Fruit fly (Drosophila melanogaster) whole organism, embryonic: Measurements from ENCODE around the gene CG8142.

Source experiments
- Adf1 ChIP-seq: fragments of 200-800 bp; sonication (Bioruptor generic); IDR thresholded peaks from 2 replicates; pipeline ENCODE4 v1.3.6; 2022; ENCODE audit warnings: missing biosample characterization, missing genetic modification characterization
- Asciz ChIP-seq: fragments of 200-800 bp; sonication (Bioruptor generic); optimal IDR thresholded peaks from 2 replicates; lab custom pipeline; 2017; ENCODE audit warnings: missing biosample characterization, mild to moderate bottlenecking, missing genetic modification characterization, missing genetic modification reagents
- Atf3 ChIP-seq: fragments of 200-800 bp; sonication (Bioruptor generic); optimal IDR thresholded peaks from 3 replicates; lab custom pipeline; 2016; ENCODE audit warnings: missing biosample characterization, missing genetic modification characterization
- BtbVII ChIP-seq: fragments of 200-800 bp; sonication (Bioruptor generic); optimal IDR thresholded peaks from 3 replicates; lab custom pipeline; 2017; ENCODE audit warnings: missing biosample characterization, mild to moderate bottlenecking, missing genetic modification characterization
- Bteb2 ChIP-seq: fragments of 200-800 bp; sonication (Bioruptor generic); optimal IDR thresholded peaks from 2 replicates; lab custom pipeline; 2016; ENCODE audit warnings: missing biosample characterization, missing genetic modification characterization
- CG10431 ChIP-seq: fragments of 200-800 bp; sonication (Bioruptor generic); optimal IDR thresholded peaks from 3 replicates; lab custom pipeline; 2018; ENCODE audit warnings: missing biosample characterization, mild to moderate bottlenecking, missing genetic modification characterization
- CG10462 ChIP-seq: fragments of 200-800 bp; sonication (Bioruptor generic); optimal IDR thresholded peaks from 2 replicates; lab custom pipeline; 2016; ENCODE audit warnings: missing biosample characterization, missing genetic modification characterization
- CG12236 ChIP-seq: fragments of 200-800 bp; sonication (Bioruptor generic); optimal IDR thresholded peaks from 2 replicates; lab custom pipeline; 2016; ENCODE audit warnings: missing biosample characterization, missing genetic modification characterization
- CG12769 ChIP-seq: fragments of 200-800 bp; sonication (Bioruptor generic); optimal IDR thresholded peaks from 2 replicates; lab custom pipeline; 2019; ENCODE audit warnings: missing biosample characterization, mild to moderate bottlenecking, missing genetic modification characterization, moderate library complexity
- CG12942 ChIP-seq: fragments of 200-800 bp; sonication (Bioruptor generic); optimal IDR thresholded peaks from 3 replicates; lab custom pipeline; 2016; ENCODE audit warnings: missing biosample characterization, missing genetic modification characterization
- CG14441 ChIP-seq: fragments of 200-800 bp; sonication (Bioruptor generic); IDR thresholded peaks from 2 replicates; pipeline ENCODE4 v1.3.6; 2022; ENCODE audit warnings: missing biosample characterization, missing genetic modification characterization
- CG15269 ChIP-seq: fragments of 200-800 bp; sonication (Bioruptor generic); optimal IDR thresholded peaks from 2 replicates; lab custom pipeline; 2018; ENCODE audit warnings: missing biosample characterization, mild to moderate bottlenecking, missing genetic modification characterization, moderate library complexity
- CG1647 ChIP-seq: fragments of 200-800 bp; sonication (Bioruptor generic); optimal IDR thresholded peaks from 3 replicates; lab custom pipeline; 2016; ENCODE audit warnings: missing biosample characterization, missing genetic modification characterization
- CG1792 ChIP-seq: fragments of 200-800 bp; sonication (Bioruptor generic); optimal IDR thresholded peaks from 2 replicates; lab custom pipeline; 2016; ENCODE audit warnings: missing biosample characterization, missing genetic modification characterization
- CG18262 ChIP-seq: fragments of 200-800 bp; optimal IDR thresholded peaks from 3 replicates; lab custom pipeline; 2019; ENCODE audit warnings: missing biosample characterization, mild to moderate bottlenecking, missing genetic modification characterization, moderate library complexity
- CG2129 ChIP-seq: fragments of 200-800 bp; sonication (Bioruptor generic); IDR thresholded peaks from 2 replicates; pipeline ENCODE4 v1.3.6; 2022; ENCODE audit warnings: missing biosample characterization, missing genetic modification characterization; ENCODE audit not compliant: partially characterized antibody
- CG34376 ChIP-seq: fragments of 200-800 bp; sonication (Bioruptor generic); optimal IDR thresholded peaks from 2 replicates; lab custom pipeline; 2018; ENCODE audit warnings: missing biosample characterization, mild to moderate bottlenecking, missing genetic modification characterization
- CG3995 ChIP-seq: fragments of 200-800 bp; sonication (Bioruptor generic); optimal IDR thresholded peaks from 3 replicates; lab custom pipeline; 2016; ENCODE audit warnings: missing biosample characterization, missing genetic modification characterization
- CG42726 ChIP-seq: fragments of 200-800 bp; sonication (Bioruptor generic); IDR thresholded peaks from 2 replicates; pipeline ENCODE4 v1.3.6; 2022; ENCODE audit warnings: missing biosample characterization, missing genetic modification characterization; ENCODE audit not compliant: partially characterized antibody
- CG6689 ChIP-seq: fragments of 200-800 bp; sonication (Bioruptor generic); IDR thresholded peaks from 2 replicates; pipeline ENCODE4 v1.3.6; 2022; ENCODE audit warnings: missing biosample characterization, missing genetic modification characterization
- CG7372 ChIP-seq: fragments of 200-800 bp; sonication (Bioruptor generic); IDR thresholded peaks from 2 replicates; pipeline ENCODE4 v1.3.6; 2022; ENCODE audit warnings: missing biosample characterization, missing genetic modification characterization
- CG8089 ChIP-seq: fragments of 200-800 bp; sonication (Bioruptor generic); optimal IDR thresholded peaks from 3 replicates; lab custom pipeline; 2016; ENCODE audit warnings: missing biosample characterization, missing genetic modification characterization
- Camta ChIP-seq: fragments of 200-800 bp; sonication (Bioruptor generic); optimal IDR thresholded peaks from 2 replicates; lab custom pipeline; 2016; ENCODE audit warnings: missing biosample characterization, missing genetic modification characterization
- Drgx ChIP-seq: fragments of 200-800 bp; sonication (Bioruptor generic); IDR thresholded peaks from 2 replicates; pipeline ENCODE4 v1.3.6; 2022; ENCODE audit warnings: missing biosample characterization, missing genetic modification characterization
- HHEX ChIP-seq: fragments of 200-800 bp; sonication (Bioruptor generic); optimal IDR thresholded peaks from 3 replicates; lab custom pipeline; 2017; ENCODE audit warnings: missing biosample characterization, mild to moderate bottlenecking, missing genetic modification characterization, missing genetic modification reagents
- Hmx ChIP-seq: fragments of 200-800 bp; sonication (Bioruptor generic); optimal IDR thresholded peaks from 2 replicates; lab custom pipeline; 2016; ENCODE audit warnings: missing biosample characterization, missing genetic modification characterization
- Hr78 ChIP-seq, 2 experiments: fragments of 200-800 bp in 1 of 2; fragments of >200 bp in 1 of 2; sonication (Bioruptor generic) in 1 of 2; optimal IDR thresholded peaks; 2 replicates each; lab custom pipeline; 2017 to 2019; ENCODE audit warnings: missing biosample characterization in 2 of 2, missing genetic modification characterization in 2 of 2, mild to moderate bottlenecking in 1 of 2, moderate library complexity in 1 of 2
- Med ChIP-seq: fragments of 200-800 bp; sonication (Bioruptor generic); peaks from one replicate; lab custom pipeline; 2016; ENCODE audit warnings: missing biosample characterization, missing genetic modification characterization, mild to moderate bottlenecking, inconsistent platforms, moderate library complexity
- Oaz ChIP-seq: fragments of 200-800 bp; sonication (Bioruptor generic); IDR thresholded peaks from 2 replicates; pipeline ENCODE4 v1.3.6; 2022; ENCODE audit warnings: missing biosample characterization, missing genetic modification characterization
- Side ChIP-seq: fragments of 200-800 bp; sonication (Bioruptor generic); optimal IDR thresholded peaks from 2 replicates; lab custom pipeline; 2016; ENCODE audit warnings: missing biosample characterization, missing genetic modification characterization
- TFAM ChIP-seq: fragments of 200-800 bp; sonication (Bioruptor generic); optimal IDR thresholded peaks from 2 replicates; lab custom pipeline; 2017; ENCODE audit warnings: missing biosample characterization, missing genetic modification characterization, inconsistent platforms
- Tbp ChIP-seq: fragments of >200 bp; optimal IDR thresholded peaks from 2 replicates; lab custom pipeline; 2018; ENCODE audit warnings: missing biosample characterization, missing genetic modification characterization
- ab ChIP-seq: fragments of 200-800 bp; sonication (Bioruptor generic); optimal IDR thresholded peaks from 2 replicates; lab custom pipeline; 2016; ENCODE audit warnings: missing biosample characterization, missing genetic modification characterization
- ato ChIP-seq: fragments of 200-800 bp; sonication (Bioruptor generic); IDR thresholded peaks from 2 replicates; pipeline ENCODE4 v1.3.6; 2022; ENCODE audit warnings: missing biosample characterization, missing genetic modification characterization; ENCODE audit not compliant: partially characterized antibody
- bigmax ChIP-seq: fragments of 200-800 bp; sonication (Bioruptor generic); optimal IDR thresholded peaks from 2 replicates; lab custom pipeline; 2018; ENCODE audit warnings: missing biosample characterization, mild to moderate bottlenecking, missing genetic modification characterization
- chinmo ChIP-seq: fragments of 200-800 bp; sonication (Bioruptor generic); IDR thresholded peaks from 4 replicates; pipeline ENCODE4 v1.3.6; 2022; ENCODE audit warnings: missing biosample characterization, missing genetic modification characterization; ENCODE audit not compliant: partially characterized antibody
- chn ChIP-seq: fragments of 200-800 bp; sonication (Bioruptor generic); optimal IDR thresholded peaks from 2 replicates; lab custom pipeline; 2016; ENCODE audit warnings: missing biosample characterization, missing genetic modification characterization
- fd64A ChIP-seq: fragments of 200-800 bp; sonication (Bioruptor generic); optimal IDR thresholded peaks from 3 replicates; lab custom pipeline; 2018; ENCODE audit warnings: missing biosample characterization, mild to moderate bottlenecking, missing genetic modification characterization
- jing ChIP-seq: fragments of 200-800 bp; sonication (Bioruptor generic); optimal IDR thresholded peaks from 2 replicates; lab custom pipeline; 2018; ENCODE audit warnings: missing biosample characterization, mild to moderate bottlenecking, missing genetic modification characterization
- lab ChIP-seq: fragments of 200-800 bp; sonication (Bioruptor generic); optimal IDR thresholded peaks from 3 replicates; lab custom pipeline; 2017; ENCODE audit warnings: missing biosample characterization, missing genetic modification characterization, mild to moderate bottlenecking, moderate library complexity, missing genetic modification reagents
- lola ChIP-seq, 3 experiments: fragments of >200 bp in 2 of 3; fragments of 200-800 bp in 1 of 3; sonication (Bioruptor generic) in 1 of 3; optimal IDR thresholded peaks; 2 replicates each; lab custom pipeline; 2017 to 2019; ENCODE audit warnings: missing biosample characterization in 3 of 3, missing genetic modification characterization in 3 of 3, mild to moderate bottlenecking in 1 of 3, moderate library complexity in 1 of 3
- pnt ChIP-seq: fragments of 200-800 bp; sonication (Bioruptor generic); optimal IDR thresholded peaks from 3 replicates; lab custom pipeline; 2016; ENCODE audit warnings: missing biosample characterization, missing genetic modification characterization
- salm ChIP-seq: fragments of 200-800 bp; sonication (Bioruptor generic); optimal IDR thresholded peaks from 2 replicates; lab custom pipeline; 2018; ENCODE audit warnings: missing biosample characterization, mild to moderate bottlenecking, missing genetic modification characterization
- sens ChIP-seq: fragments of 200-800 bp; sonication (Bioruptor generic); peaks from one replicate; lab custom pipeline; 2016; ENCODE audit warnings: missing biosample characterization, missing genetic modification characterization
- seq ChIP-seq: fragments of 200-800 bp; sonication (Bioruptor generic); IDR thresholded peaks from 2 replicates; pipeline ENCODE4 v1.3.6; 2022; ENCODE audit warnings: missing biosample characterization, missing genetic modification characterization
- slbo ChIP-seq: fragments of 200-800 bp; sonication (Bioruptor generic); IDR thresholded peaks from 2 replicates; pipeline ENCODE4 v1.3.6; 2022; ENCODE audit warnings: missing biosample characterization, missing genetic modification characterization
- sna ChIP-seq: fragments of 200-800 bp; sonication (Bioruptor generic); IDR thresholded peaks from 2 replicates; pipeline ENCODE4 v1.3.6; 2022; ENCODE audit warnings: missing biosample characterization, missing genetic modification characterization; ENCODE audit not compliant: partially characterized antibody
- ttk ChIP-seq: fragments of 200-800 bp; sonication (Bioruptor generic); IDR thresholded peaks from 2 replicates; pipeline ENCODE4 v2.1.2; 2022; ENCODE audit warnings: missing biosample characterization, missing genetic modification characterization
- wor ChIP-seq: fragments of 200-800 bp; sonication (Bioruptor generic); IDR thresholded peaks from 2 replicates; pipeline ENCODE4 v1.3.6; 2022; ENCODE audit warnings: missing biosample characterization, missing genetic modification characterization

CG8142 gene

DNA sequence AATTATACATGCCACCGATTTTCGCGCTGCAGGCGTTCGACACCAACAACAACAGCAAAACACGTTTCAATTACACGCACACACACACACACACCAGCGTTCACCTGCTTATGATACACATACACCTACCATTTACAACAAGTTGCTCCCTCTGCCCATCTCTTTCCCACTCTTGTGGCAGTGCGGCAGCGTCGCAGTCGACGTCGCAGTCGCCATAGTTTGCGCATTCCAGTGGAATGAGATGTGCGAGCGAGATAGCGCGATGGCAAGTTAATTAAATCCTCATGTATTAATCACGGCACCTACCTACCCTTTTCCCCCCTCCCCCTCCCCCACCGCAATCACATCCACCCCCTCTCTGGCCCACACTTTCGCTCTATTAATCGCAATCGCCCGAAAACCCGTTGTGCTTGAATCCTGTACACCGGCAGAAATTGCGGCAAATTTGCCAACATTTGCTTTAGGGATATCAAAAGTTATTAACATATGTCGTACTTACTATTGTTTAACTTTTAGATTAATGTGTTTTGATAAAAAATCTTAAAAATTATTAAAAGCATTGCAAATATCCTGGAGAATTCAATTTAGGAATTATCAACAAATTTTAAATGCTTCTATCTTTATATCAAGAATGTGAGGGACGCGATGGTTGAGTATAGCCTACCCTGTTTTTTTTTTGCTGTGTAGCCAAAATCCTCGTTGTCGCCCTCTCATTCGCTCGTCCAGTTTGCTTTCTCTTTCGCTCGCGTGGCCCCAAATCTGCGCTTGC, 42.0 kb downstream of the CG8142 start (continued):
- TF ChIP-seq CG12236 (GFP tag; lab: Kevin White, UChicago) = no peak
- TF ChIP-seq ttk (GFP tag; lab: Robert Waterston, UW) = no peak; the same call in 1 of the 2 replicates
- no peak for TF ChIP-seq Bteb2 (GFP tag; lab: Kevin White, UChicago)
- TF ChIP-seq TFAM (GFP tag; lab: Kevin White, UChicago) = no peak
- TF ChIP-seq chinmo (GFP tag; lab: Robert Waterston, UW) = no peak
- TF ChIP-seq Hmx = no peak
- TF ChIP-seq sna (GFP tag; lab: Robert Waterston, UW) = no peak
- peak in 1 of 3 experiments; percentile 38 for TF ChIP-seq lola (GFP tag; optimal IDR thresholded peaks at IDR 0.05; lab: Kevin White, UChicago)
- TF ChIP-seq fd64A = no peak
- no peak for TF ChIP-seq CG10431 (GFP tag; lab: Kevin White, UChicago)
- TF ChIP-seq CG34376 (GFP tag; lab: Kevin White, UChicago) = no peak
- no peak for TF ChIP-seq CG1792
- no peak for TF ChIP-seq ato
- no peak for TF ChIP-seq CG8089
- peak; percentile 31 for TF ChIP-seq CG18262
- TF ChIP-seq Med (GFP tag; lab: Kevin White, UChicago) = peak; percentile 77
- TF ChIP-seq Atf3 (GFP tag; lab: Kevin White, UChicago) = no peak
- TF ChIP-seq HHEX (GFP tag; lab: Kevin White, UChicago) = peak; percentile 34
- no peak for TF ChIP-seq salm (tag; lab: Kevin White, UChicago)
- peak; percentile 86 for TF ChIP-seq sens
- no peak for TF ChIP-seq CG42726
- no peak for TF ChIP-seq bigmax (GFP tag; lab: Kevin White, UChicago)
- TF ChIP-seq CG2129 (GFP tag; lab: Robert Waterston, UW) = no peak
- no peak for TF ChIP-seq ab (GFP tag; lab: Kevin White, UChicago)
- TF ChIP-seq slbo (GFP tag; lab: Robert Waterston, UW) = peak; percentile 42; the same call in 1 of the 2 replicates
- no peak for TF ChIP-seq chn
- TF ChIP-seq CG12942 = peak; percentile 5
- no peak for TF ChIP-seq CG10462 (GFP tag; lab: Kevin White, UChicago)
- TF ChIP-seq CG1647 (GFP tag; lab: Kevin White, UChicago) = no peak
- no peak for TF ChIP-seq Side (GFP tag; lab: Kevin White, UChicago)
- TF ChIP-seq Asciz = no peak
- no peak for TF ChIP-seq seq (GFP tag; lab: Robert Waterston, UW)
- TF ChIP-seq Adf1 (GFP tag; lab: Robert Waterston, UW) = peak; percentile 92
- TF ChIP-seq Tbp (GFP tag; lab: Kevin White, UChicago) = no peak
- no peak for TF ChIP-seq Hr78 (GFP tag; optimal IDR thresholded peaks at IDR 0.05; lab: Kevin White, UChicago)
- peak; percentile 61 for TF ChIP-seq lab (GFP tag; lab: Kevin White, UChicago)
- peak; percentile 60 for TF ChIP-seq CG6689 (GFP tag; lab: Robert Waterston, UW)
- TF ChIP-seq CG3995 = no peak
- TF ChIP-seq Drgx = peak; percentile 49; the same call in 1 of the 2 replicates
- TF ChIP-seq CG12769 (tag; lab: Kevin White, UChicago) = no peak
- TF ChIP-seq wor (GFP tag; lab: Robert Waterston, UW) = no peak
- TF ChIP-seq Oaz (GFP tag; lab: Robert Waterston, UW) = no peak
- no peak for TF ChIP-seq jing
- peak; percentile 23 for TF ChIP-seq BtbVII (GFP tag; lab: Kevin White, UChicago)
- peak; percentile 13 for TF ChIP-seq pnt (GFP tag; lab: Kevin White, UChicago)
- peak; percentile 31 for TF ChIP-seq CG15269 (tag; lab: Kevin White, UChicago)
- TF ChIP-seq CG7372 (GFP tag; lab: Robert Waterston, UW) = no peak
- TF ChIP-seq Camta (GFP tag; lab: Kevin White, UChicago) = no peak
- 0 out of 2 replicates have a peak, but pooled peaks have one; percentile 21 for TF ChIP-seq CG14441 (GFP tag; lab: Robert Waterston, UW)
